Worm (Caenorhabditis elegans) whole organism, L2 larva: Measurements from ENCODE around the gene rsd-2.
"Not testable (repeated sequence)": the region's sequence is repeated elsewhere in the genome, so short reads cannot be mapped to it uniquely, and the experiment has no call there.

ENCODE experiments used
- F13H6.1 ChIP-seq: sonication (generic microtip); optimal IDR thresholded peaks from 2 replicates; lab custom pipeline; 2016; ENCODE audit warnings: missing genetic modification characterization, missing compliant biosample characterization
- R02D3.7 ChIP-seq: fragments of 150-350 bp; optimal IDR thresholded peaks from 2 replicates; lab custom pipeline; 2014; ENCODE audit warnings: missing biosample characterization, missing genetic modification characterization
- alr-1 ChIP-seq: fragments of 150-350 bp; optimal IDR thresholded peaks from 2 replicates; lab custom pipeline; 2014; ENCODE audit warnings: missing biosample characterization, missing genetic modification characterization
- aly-2 ChIP-seq: fragments of 150-350 bp; optimal IDR thresholded peaks from 2 replicates; lab custom pipeline; 2014; ENCODE audit warnings: missing biosample characterization, missing genetic modification characterization
- blmp-1 ChIP-seq: sonication (generic microtip); optimal IDR thresholded peaks from 2 replicates; lab custom pipeline; 2017; ENCODE audit warnings: missing genetic modification characterization, mild to moderate bottlenecking, missing compliant biosample characterization, antibody characterized with exemption, moderate library complexity; ENCODE audit not compliant: insufficient read depth
- ceh-16 ChIP-seq: fragments of 150-350 bp; optimal IDR thresholded peaks from 2 replicates; lab custom pipeline; 2014; ENCODE audit warnings: missing biosample characterization, missing genetic modification characterization
- crh-2 ChIP-seq: sonication (generic microtip); optimal IDR thresholded peaks from 2 replicates; lab custom pipeline; 2017; ENCODE audit warnings: missing biosample characterization, missing genetic modification characterization
- dmd-4 ChIP-seq: sonication (generic microtip); optimal IDR thresholded peaks from 2 replicates; lab custom pipeline; 2017; ENCODE audit warnings: missing biosample characterization, missing genetic modification characterization
- elt-1 ChIP-seq: fragments of 150-350 bp; optimal IDR thresholded peaks from 2 replicates; lab custom pipeline; 2014; ENCODE audit warnings: missing biosample characterization, missing genetic modification characterization
- fos-1 ChIP-seq: fragments of 150-350 bp; optimal IDR thresholded peaks from 2 replicates; lab custom pipeline; 2014; ENCODE audit warnings: missing biosample characterization, missing genetic modification characterization
- gmeb-1 ChIP-seq: fragments of 150-350 bp; optimal IDR thresholded peaks from 2 replicates; lab custom pipeline; 2014; ENCODE audit warnings: missing biosample characterization, missing genetic modification characterization
- lin-11 ChIP-seq: fragments of 150-350 bp; sonication (generic microtip); optimal IDR thresholded peaks from 2 replicates; lab custom pipeline; 2014; ENCODE audit warnings: missing biosample characterization, missing genetic modification characterization, inconsistent platforms, mixed read lengths
- lin-39 ChIP-seq: fragments of 150-350 bp; optimal IDR thresholded peaks from 2 replicates; lab custom pipeline; 2014; ENCODE audit warnings: missing biosample characterization, missing genetic modification reagents, missing genetic modification characterization
- lsy-2 ChIP-seq, 2 experiments: fragments of 150-350 bp in 1 of 2; sonication (generic microtip) in 1 of 2; optimal IDR thresholded peaks; 2 replicates each; lab custom pipeline; 2014 to 2017; ENCODE audit warnings: missing biosample characterization in 2 of 2, missing genetic modification characterization in 2 of 2
- mbf-1 ChIP-seq: sonication (generic microtip); optimal IDR thresholded peaks from 2 replicates; lab custom pipeline; 2017; ENCODE audit warnings: missing biosample characterization, missing genetic modification characterization
- mdl-1 ChIP-seq, 2 experiments: fragments of 150-350 bp in 1 of 2; sonication (generic microtip) in 1 of 2; optimal IDR thresholded peaks; 2 replicates each; lab custom pipeline; 2017; ENCODE audit warnings: missing biosample characterization in 2 of 2, missing genetic modification characterization in 2 of 2
- nhr-12 ChIP-seq: fragments of 150-350 bp; optimal IDR thresholded peaks from 2 replicates; lab custom pipeline; 2014; ENCODE audit warnings: missing biosample characterization, missing genetic modification characterization
- nhr-129 ChIP-seq: fragments of 150-350 bp; optimal IDR thresholded peaks from 2 replicates; lab custom pipeline; 2014; ENCODE audit warnings: missing biosample characterization, missing genetic modification characterization
- nhr-21 ChIP-seq: fragments of 150-350 bp; optimal IDR thresholded peaks from 2 replicates; lab custom pipeline; 2014; ENCODE audit warnings: missing biosample characterization, missing genetic modification characterization
- nhr-237 ChIP-seq: fragments of 150-350 bp; optimal IDR thresholded peaks from 2 replicates; lab custom pipeline; 2014; ENCODE audit warnings: missing biosample characterization, missing genetic modification characterization
- nhr-25 ChIP-seq: fragments of 150-350 bp; sonication (generic microtip); optimal IDR thresholded peaks from 3 replicates; lab custom pipeline; 2014; ENCODE audit warnings: missing biosample characterization, missing genetic modification characterization
- nhr-77 ChIP-seq: fragments of 150-350 bp; optimal IDR thresholded peaks from 2 replicates; lab custom pipeline; 2014; ENCODE audit warnings: missing biosample characterization, missing genetic modification characterization
- peb-1 ChIP-seq: fragments of 150-350 bp; optimal IDR thresholded peaks from 2 replicates; lab custom pipeline; 2014; ENCODE audit warnings: missing biosample characterization, missing genetic modification characterization
- sem-4 ChIP-seq: fragments of 150-350 bp; optimal IDR thresholded peaks from 2 replicates; lab custom pipeline; 2014; ENCODE audit warnings: missing biosample characterization, missing genetic modification reagents, missing genetic modification characterization
- skn-1 ChIP-seq: sonication (generic microtip); optimal IDR thresholded peaks from 2 replicates; lab custom pipeline; 2017; ENCODE audit warnings: missing biosample characterization, missing genetic modification characterization
- sma-3 ChIP-seq: sonication (generic microtip); optimal IDR thresholded peaks from 2 replicates; lab custom pipeline; 2016; ENCODE audit warnings: missing genetic modification reagents, missing genetic modification characterization, missing compliant biosample characterization
- unc-55 ChIP-seq: fragments of 150-350 bp; sonication (generic microtip); optimal IDR thresholded peaks from 3 replicates; lab custom pipeline; 2014; ENCODE audit warnings: missing biosample characterization, missing genetic modification reagents, missing genetic modification characterization
- ztf-11 ChIP-seq: sonication (generic microtip); optimal IDR thresholded peaks from 2 replicates; lab custom pipeline; 2017; ENCODE audit warnings: missing biosample characterization, missing genetic modification characterization

rsd-2 gene

DNA sequence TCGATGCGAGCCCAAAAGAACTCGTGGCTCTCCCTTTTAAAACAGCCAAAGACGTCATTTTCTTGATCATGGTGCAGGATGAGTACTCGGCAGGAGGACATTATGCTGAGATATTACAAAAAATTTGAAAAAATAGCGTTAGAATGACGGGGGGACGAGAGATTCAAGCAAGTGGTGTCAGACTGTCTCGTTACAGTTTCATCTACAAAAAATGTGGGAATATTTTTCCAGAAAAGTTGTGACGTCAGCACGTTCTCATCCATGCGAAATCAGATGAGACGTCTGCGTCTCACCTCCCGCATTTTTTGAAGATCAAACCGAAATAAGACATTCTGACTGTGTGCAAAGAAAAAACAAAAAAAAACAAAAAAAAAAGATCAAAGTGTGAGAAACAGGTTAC, at the start of gene rsd-2:
Gene rsd-2, minus strand, starts transcription at position 101 of the 400 bp plus-strand sequence.
- TF ChIP-seq nhr-129 (tag; lab: Kevin White, UChicago) (no peak), nhr-25 (tag; lab: Kevin White, UChicago) (no peak), peb-1 (tag; lab: Kevin White, UChicago) (no peak), gmeb-1 (tag; lab: Kevin White, UChicago) (no peak), R02D3.7 (tag; lab: Kevin White, UChicago) (no peak), lsy-2 (tag; optimal IDR thresholded peaks at IDR 0.05; lab: Kevin White, UChicago) (no peak)

DNA sequence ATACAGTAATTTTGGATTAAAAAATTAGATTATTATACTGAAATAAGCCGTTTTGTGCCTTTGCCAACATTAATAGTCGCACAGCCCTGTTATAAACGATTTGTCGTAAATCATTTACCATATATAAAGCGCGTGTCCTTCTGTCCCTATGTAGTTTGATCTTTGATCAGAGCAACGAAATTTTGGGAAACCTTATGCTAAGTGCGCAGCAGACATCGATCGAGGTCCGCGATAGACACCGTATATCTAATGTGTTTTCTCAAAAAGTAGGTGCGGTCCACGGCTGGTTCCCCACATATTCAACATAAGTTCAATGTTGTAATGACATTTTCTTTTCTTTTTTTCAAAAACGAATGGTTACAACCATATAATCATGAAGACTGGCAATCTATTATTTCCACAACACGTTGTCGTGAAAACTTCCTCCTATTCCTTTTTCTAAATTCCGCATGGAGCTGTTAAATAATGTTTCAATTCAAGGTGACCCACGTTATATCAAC, 48.5 kb upstream of the rsd-2 start, which contains the start of gene sru-9:
Gene sru-9, plus strand, starts transcription at position 450 of the 500 bp plus-strand sequence.
- TF ChIP-seq mdl-1 (tag; optimal IDR thresholded peaks at IDR 0.05; lab: Kevin White, UChicago); lin-11 (tag; lab: Kevin White, UChicago); F13H6.1: not testable (repeated sequence)

DNA sequence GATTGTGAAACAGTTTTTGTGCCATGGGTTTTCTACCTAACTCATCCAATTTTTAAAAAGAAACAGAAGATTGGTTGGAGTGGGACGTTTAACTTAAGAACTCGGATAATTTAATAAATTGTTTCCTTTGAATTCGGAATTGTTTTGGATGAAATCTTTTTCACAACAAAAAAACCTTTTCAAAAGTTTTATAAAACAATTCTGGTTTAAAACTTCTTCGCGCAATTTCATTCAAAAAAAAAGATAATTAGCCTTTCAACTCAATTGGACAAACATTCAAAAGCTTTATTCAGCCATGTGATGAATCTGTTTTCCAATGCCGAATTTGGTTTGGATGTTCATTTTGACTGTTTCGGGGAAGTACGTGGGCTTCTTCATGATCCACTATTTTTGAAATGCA, 47.1 kb upstream of the rsd-2 start, which contains the start of gene Y45F10B.12:
Gene Y45F10B.12, plus strand, starts transcription at position 301 of the 400 bp plus-strand sequence.
- no peak for TF ChIP-seq nhr-237 (tag; lab: Kevin White, UChicago)
- no peak for TF ChIP-seq ceh-16 (tag; lab: Kevin White, UChicago)
- no peak for TF ChIP-seq fos-1 (tag; lab: Kevin White, UChicago)
- TF ChIP-seq aly-2, result no peak
- TF ChIP-seq sma-3 (GFP tag; lab: Kevin White, UChicago), result no peak
- no peak for TF ChIP-seq nhr-21 (tag; lab: Kevin White, UChicago)
- no peak for TF ChIP-seq elt-1 (tag; lab: Kevin White, UChicago)
- TF ChIP-seq gmeb-1 (tag; lab: Kevin White, UChicago), result no peak
- TF ChIP-seq nhr-12 (tag; lab: Kevin White, UChicago), result no peak
- TF ChIP-seq alr-1 (tag; lab: Kevin White, UChicago), result no peak
- TF ChIP-seq, all 48 proteins: peak for 0

DNA sequence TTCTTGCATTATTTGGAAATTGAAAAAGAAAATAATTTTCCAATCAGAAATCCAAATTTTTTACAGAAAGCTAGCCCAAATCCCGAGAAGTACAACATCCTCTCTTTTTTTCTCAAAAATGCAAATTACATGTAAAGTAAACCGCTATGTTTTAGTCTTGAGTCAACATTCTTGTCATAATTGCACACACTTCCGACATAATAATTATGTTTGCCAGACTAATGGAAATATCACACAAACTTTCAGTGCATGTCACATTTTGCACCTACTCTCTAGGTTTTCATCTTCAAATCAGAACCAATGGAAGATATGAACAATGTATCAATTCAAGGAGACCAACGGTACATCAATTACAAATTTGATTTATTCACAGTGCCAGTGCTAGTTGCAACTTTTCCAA, 44.6 kb upstream of the rsd-2 start, which contains the start of gene sru-11:
Gene sru-11, plus strand, starts transcription at position 301 of the 400 bp plus-strand sequence.
- no peak for TF ChIP-seq crh-2
- no peak for TF ChIP-seq mbf-1 (tag; lab: Kevin White, UChicago)
- no peak for TF ChIP-seq nhr-77 (tag; lab: Kevin White, UChicago)
- TF ChIP-seq ztf-11 (tag; lab: Kevin White, UChicago), result no peak
- no peak for TF ChIP-seq sem-4 (tag; lab: Kevin White, UChicago)
- no peak for TF ChIP-seq aly-2
- TF ChIP-seq alr-1 (tag; lab: Kevin White, UChicago), result no peak
- no peak for TF ChIP-seq dmd-4 (tag; lab: Kevin White, UChicago)
- no peak for TF ChIP-seq nhr-25 (tag; lab: Kevin White, UChicago)
- TF ChIP-seq nhr-237 (tag; lab: Kevin White, UChicago), result no peak
- TF ChIP-seq, all 48 proteins: peak for 0

DNA sequence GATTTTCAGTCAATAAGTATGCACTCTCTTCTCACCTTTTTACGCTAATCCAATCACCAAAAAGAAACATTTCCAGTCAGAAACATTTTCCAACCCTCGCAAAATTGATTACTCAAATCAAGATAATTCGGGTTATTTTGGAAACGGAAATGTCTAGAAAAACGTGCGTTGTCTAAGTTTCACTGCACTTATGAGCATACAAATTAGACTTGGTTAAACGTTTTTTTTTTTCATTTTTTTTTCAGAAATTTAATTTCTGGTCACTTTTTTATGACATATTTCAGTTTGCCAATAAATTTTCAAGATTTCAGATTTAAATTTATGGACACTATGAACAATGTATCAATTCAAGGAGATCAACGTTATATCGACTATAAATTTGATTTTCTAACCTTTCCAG, 42.8 kb upstream of the rsd-2 start, which contains the start of gene sru-12:
Gene sru-12, plus strand, starts transcription at position 301 of the 400 bp plus-strand sequence.
- no peak for TF ChIP-seq lsy-2 (tag; optimal IDR thresholded peaks at IDR 0.05; lab: Kevin White, UChicago)
- no peak for TF ChIP-seq gmeb-1 (tag; lab: Kevin White, UChicago)
- no peak for TF ChIP-seq nhr-25 (tag; lab: Kevin White, UChicago)
- no peak for TF ChIP-seq nhr-12 (tag; lab: Kevin White, UChicago)
- no peak for TF ChIP-seq unc-55 (GFP tag; lab: Kevin White, UChicago)

DNA sequence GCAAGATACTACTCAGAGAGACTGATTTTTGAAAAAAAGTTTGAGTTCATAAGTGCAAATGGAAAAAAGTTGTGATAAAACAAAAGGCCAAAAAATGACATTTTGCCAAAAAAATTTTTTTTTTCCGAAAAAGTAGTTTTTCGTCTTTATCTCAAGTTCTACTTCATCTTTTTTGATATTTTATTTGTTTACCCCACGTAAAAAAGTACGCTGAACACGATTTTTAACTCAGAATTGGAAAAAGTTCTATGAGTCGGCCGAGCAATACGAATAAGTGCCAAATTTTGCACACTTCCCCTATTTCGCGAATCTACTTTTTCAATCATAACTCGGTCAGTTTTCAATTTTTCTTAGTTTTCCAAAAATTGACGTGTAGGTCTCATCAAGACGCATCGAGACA, 38.9 kb upstream of the rsd-2 start, which contains the start of gene sru-16:
Gene sru-16, plus strand, starts transcription at position 301 of the 400 bp plus-strand sequence.
- TF ChIP-seq sem-4, lin-39, skn-1 (tag; lab: Kevin White, UChicago): not testable (repeated sequence)

DNA sequence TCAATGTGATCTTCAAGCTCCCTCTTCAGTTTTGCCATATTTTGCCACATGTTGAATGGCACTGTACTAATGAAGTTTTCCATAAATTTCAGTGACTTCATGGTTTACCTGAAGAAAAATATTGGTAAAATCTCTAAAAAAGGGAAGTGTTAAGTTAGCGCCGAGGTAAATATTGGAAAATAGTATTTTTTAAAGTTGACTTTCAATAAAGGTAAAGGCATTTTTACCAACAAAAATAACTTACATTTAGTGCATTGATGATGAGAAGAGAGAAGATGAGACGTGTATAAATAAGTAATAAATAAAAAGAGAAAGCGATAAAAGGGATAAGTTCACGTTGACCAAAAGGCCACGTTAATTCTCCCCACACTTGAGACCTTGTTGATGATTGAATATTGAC, 38.1 kb upstream of the rsd-2 start, which contains the start of gene Y45F10B.8:
Gene Y45F10B.8, minus strand, starts transcription at position 101 of the 400 bp plus-strand sequence.
- TF ChIP-seq skn-1 (tag; lab: Kevin White, UChicago); nhr-77 (tag; lab: Kevin White, UChicago); blmp-1: not testable (repeated sequence)
